Fruit fly (Drosophila melanogaster) whole organism, embryonic: ENCODE results near the gene MCU.

ENCODE experiments used
- BEAF-32 ChIP-seq: fragments of 200-800 bp; sonication (Bioruptor generic); optimal IDR thresholded peaks from 3 replicates; lab custom pipeline; 2017; ENCODE audit warnings: missing biosample characterization, missing genetic modification characterization, mild to moderate bottlenecking, moderate library complexity, missing genetic modification reagents
- Bteb2 ChIP-seq: fragments of 200-800 bp; sonication (Bioruptor generic); optimal IDR thresholded peaks from 2 replicates; lab custom pipeline; 2016; ENCODE audit warnings: missing biosample characterization, missing genetic modification characterization
- CG10654 ChIP-seq: fragments of 200-800 bp; sonication (Bioruptor generic); optimal IDR thresholded peaks from 2 replicates; lab custom pipeline; 2016; ENCODE audit warnings: missing biosample characterization, missing genetic modification characterization
- CG10979 ChIP-seq: fragments of 200-800 bp; sonication (Bioruptor generic); optimal IDR thresholded peaks from 2 replicates; lab custom pipeline; 2018; ENCODE audit warnings: missing biosample characterization, mild to moderate bottlenecking, missing genetic modification characterization, moderate library complexity
- CG12659 ChIP-seq: fragments of 200-800 bp; sonication (Bioruptor generic); optimal IDR thresholded peaks from 3 replicates; lab custom pipeline; 2017; ENCODE audit warnings: mild to moderate bottlenecking, missing biosample characterization, missing genetic modification reagents, missing genetic modification characterization
- CG13123 ChIP-seq: fragments of 200-800 bp; sonication (Bioruptor generic); optimal IDR thresholded peaks from 2 replicates; lab custom pipeline; 2016; ENCODE audit warnings: missing biosample characterization, missing genetic modification characterization
- CG16863 ChIP-seq: fragments of 200-800 bp; sonication (Bioruptor generic); optimal IDR thresholded peaks from 3 replicates; lab custom pipeline; 2016; ENCODE audit warnings: missing biosample characterization, missing genetic modification characterization
- CG17328 ChIP-seq: fragments of 200-800 bp; sonication (Bioruptor generic); IDR thresholded peaks from 2 replicates; pipeline ENCODE4 v1.3.6; 2022; ENCODE audit warnings: missing biosample characterization, missing genetic modification characterization
- CG18262 ChIP-seq: fragments of 200-800 bp; optimal IDR thresholded peaks from 3 replicates; lab custom pipeline; 2019; ENCODE audit warnings: missing biosample characterization, mild to moderate bottlenecking, missing genetic modification characterization, moderate library complexity
- CG18476 ChIP-seq: fragments of 200-800 bp; sonication (Bioruptor generic); optimal IDR thresholded peaks from 2 replicates; lab custom pipeline; 2016; ENCODE audit warnings: missing biosample characterization, mild to moderate bottlenecking, missing genetic modification characterization
- CG18619 ChIP-seq: fragments of 200-800 bp; sonication (Bioruptor generic); optimal IDR thresholded peaks from 3 replicates; lab custom pipeline; 2017; ENCODE audit warnings: missing biosample characterization, mild to moderate bottlenecking, missing genetic modification characterization
- CG34376 ChIP-seq: fragments of 200-800 bp; sonication (Bioruptor generic); optimal IDR thresholded peaks from 2 replicates; lab custom pipeline; 2018; ENCODE audit warnings: missing biosample characterization, mild to moderate bottlenecking, missing genetic modification characterization
- CG3726 ChIP-seq: fragments of 200-800 bp; sonication (Bioruptor generic); IDR thresholded peaks from 3 replicates; pipeline ENCODE4, ENCODE4 v1.3.6; 2022; ENCODE audit warnings: missing biosample characterization, missing genetic modification characterization
- CG5245 ChIP-seq: fragments of 200-800 bp; sonication (Bioruptor generic); optimal IDR thresholded peaks from 3 replicates; lab custom pipeline; 2016; ENCODE audit warnings: missing biosample characterization, missing genetic modification characterization
- CG6765 ChIP-seq: fragments of 200-800 bp; sonication (Bioruptor generic); optimal IDR thresholded peaks from 3 replicates; lab custom pipeline; 2017; ENCODE audit warnings: missing biosample characterization, mild to moderate bottlenecking, missing genetic modification characterization
- CG6854 ChIP-seq: fragments of 200-800 bp; sonication (Bioruptor generic); optimal IDR thresholded peaks from 3 replicates; lab custom pipeline; 2017; ENCODE audit warnings: missing biosample characterization, mild to moderate bottlenecking, missing genetic modification characterization
- CG7357 ChIP-seq: fragments of 200-800 bp; sonication (Bioruptor generic); IDR thresholded peaks from 3 replicates; pipeline ENCODE4 v1.3.6; 2022; ENCODE audit warnings: missing biosample characterization, missing genetic modification characterization
- CG8359 ChIP-seq: fragments of 200-800 bp; sonication (Bioruptor generic); optimal IDR thresholded peaks from 2 replicates; lab custom pipeline; 2017; ENCODE audit warnings: missing biosample characterization, mild to moderate bottlenecking, missing genetic modification characterization, borderline replicate concordance
- Camta ChIP-seq: fragments of 200-800 bp; sonication (Bioruptor generic); optimal IDR thresholded peaks from 2 replicates; lab custom pipeline; 2016; ENCODE audit warnings: missing biosample characterization, missing genetic modification characterization
- CoRest ChIP-seq: fragments of 200-800 bp; sonication (Bioruptor generic); optimal IDR thresholded peaks from 3 replicates; lab custom pipeline; 2018; ENCODE audit warnings: missing biosample characterization, mild to moderate bottlenecking, missing genetic modification characterization, moderate library complexity
- D19A ChIP-seq: fragments of 200-800 bp; optimal IDR thresholded peaks from 3 replicates; lab custom pipeline; 2019; ENCODE audit warnings: missing biosample characterization, mild to moderate bottlenecking, missing genetic modification characterization, moderate library complexity
- Deaf1 ChIP-seq: fragments of 200-800 bp; optimal IDR thresholded peaks from 3 replicates; lab custom pipeline; 2019; ENCODE audit warnings: missing biosample characterization, mild to moderate bottlenecking, missing genetic modification characterization, moderate library complexity
- Dfd ChIP-seq, 2 experiments: fragments of >200 bp; optimal IDR thresholded peaks; 2 replicates each; lab custom pipeline; 2017; ENCODE audit warnings: missing biosample characterization in 2 of 2, missing genetic modification characterization in 2 of 2
- Hr3 ChIP-seq: fragments of 200-800 bp; sonication (Bioruptor generic); optimal IDR thresholded peaks from 3 replicates; lab custom pipeline; 2016; ENCODE audit warnings: missing biosample characterization, missing genetic modification characterization
- Kr ChIP-seq: fragments of 200-800 bp; sonication (Bioruptor generic); optimal IDR thresholded peaks from 2 replicates; lab custom pipeline; 2017; ENCODE audit warnings: missing biosample characterization, mild to moderate bottlenecking, missing genetic modification characterization
- NC2α ChIP-seq: fragments of 200-800 bp; sonication (Bioruptor generic); optimal IDR thresholded peaks from 2 replicates; lab custom pipeline; 2016; ENCODE audit warnings: missing biosample characterization, missing genetic modification characterization
- NK7.1 ChIP-seq: fragments of 200-800 bp; sonication (Bioruptor generic); optimal IDR thresholded peaks from 3 replicates; lab custom pipeline; 2016; ENCODE audit warnings: missing biosample characterization, missing genetic modification characterization
- PHDP ChIP-seq: fragments of 200-800 bp; sonication (Bioruptor generic); optimal IDR thresholded peaks from 3 replicates; lab custom pipeline; 2018; ENCODE audit warnings: missing biosample characterization, mild to moderate bottlenecking, missing genetic modification characterization, moderate library complexity
- Poxn ChIP-seq: fragments of 200-800 bp; sonication (Bioruptor generic); IDR thresholded peaks from 2 replicates; pipeline ENCODE4 v1.3.6; 2022; ENCODE audit warnings: missing biosample characterization, missing genetic modification characterization
- Xbp1 ChIP-seq: fragments of 200-800 bp; sonication (Bioruptor generic); optimal IDR thresholded peaks from 3 replicates; lab custom pipeline; 2016; ENCODE audit warnings: missing biosample characterization, mild to moderate bottlenecking, missing genetic modification characterization
- YL-1 ChIP-seq: fragments of 200-800 bp; sonication (Bioruptor generic); optimal IDR thresholded peaks from 3 replicates; lab custom pipeline; 2017; ENCODE audit warnings: missing biosample characterization, mild to moderate bottlenecking, missing genetic modification characterization
- aop ChIP-seq: fragments of 200-800 bp; sonication (Bioruptor generic); IDR thresholded peaks from 2 replicates; pipeline ENCODE4 v1.3.6; 2022; ENCODE audit warnings: missing biosample characterization, missing genetic modification characterization
- ap ChIP-seq: fragments of 200-800 bp; sonication (Bioruptor generic); IDR thresholded peaks from 2 replicates; pipeline ENCODE4 v1.3.6; 2022; ENCODE audit warnings: missing biosample characterization, missing genetic modification characterization
- cato ChIP-seq: fragments of 200-800 bp; sonication (Bioruptor generic); optimal IDR thresholded peaks from 2 replicates; lab custom pipeline; 2016; ENCODE audit warnings: missing biosample characterization, missing genetic modification characterization, borderline replicate concordance
- crol ChIP-seq: fragments of 200-800 bp; sonication (Bioruptor generic); IDR thresholded peaks from 2 replicates; pipeline ENCODE4 v1.3.6; 2022; ENCODE audit warnings: missing biosample characterization, missing genetic modification characterization
- disco-r ChIP-seq: fragments of 200-800 bp; sonication (Bioruptor generic); optimal IDR thresholded peaks from 2 replicates; lab custom pipeline; 2016; ENCODE audit warnings: missing biosample characterization, missing genetic modification characterization
- emc ChIP-seq: fragments of 200-800 bp; sonication (Bioruptor generic); optimal IDR thresholded peaks from 2 replicates; lab custom pipeline; 2016; ENCODE audit warnings: missing biosample characterization, missing genetic modification characterization
- esg ChIP-seq: fragments of 200-800 bp; sonication (Bioruptor generic); conservative IDR thresholded peaks from 2 replicates; pipeline ENCODE4 v1.3.6; 2022; ENCODE audit warnings: missing biosample characterization, missing genetic modification characterization
- eve ChIP-seq, 2 experiments: fragments of >200 bp; optimal IDR thresholded peaks; 2 replicates each; lab custom pipeline; 2017; ENCODE audit warnings: missing biosample characterization in 2 of 2, missing genetic modification characterization in 2 of 2
- gt ChIP-seq: fragments of 200-800 bp; sonication (Bioruptor generic); IDR thresholded peaks from 2 replicates; pipeline ENCODE4 v1.3.6; 2022; ENCODE audit warnings: missing biosample characterization, missing genetic modification characterization
- maf-S ChIP-seq: fragments of 200-800 bp; sonication (Bioruptor generic); optimal IDR thresholded peaks from 2 replicates; lab custom pipeline; 2016; ENCODE audit warnings: missing biosample characterization, missing genetic modification characterization
- mam ChIP-seq: fragments of 200-800 bp; sonication (Bioruptor generic); optimal IDR thresholded peaks from 3 replicates; lab custom pipeline; 2016; ENCODE audit warnings: missing biosample characterization, missing genetic modification characterization
- oc ChIP-seq: fragments of 200-800 bp; sonication (Bioruptor generic); optimal IDR thresholded peaks from 2 replicates; lab custom pipeline; 2018; ENCODE audit warnings: missing biosample characterization, mild to moderate bottlenecking, missing genetic modification characterization, moderate library complexity
- pfk ChIP-seq: fragments of 200-800 bp; sonication (Bioruptor generic); optimal IDR thresholded peaks from 2 replicates; lab custom pipeline; 2018; ENCODE audit warnings: missing biosample characterization, mild to moderate bottlenecking, missing genetic modification characterization, moderate library complexity
- pita ChIP-seq: fragments of 200-800 bp; sonication (Bioruptor generic); optimal IDR thresholded peaks from 2 replicates; lab custom pipeline; 2017; ENCODE audit warnings: missing biosample characterization, mild to moderate bottlenecking, missing genetic modification characterization
- seq ChIP-seq: fragments of 200-800 bp; sonication (Bioruptor generic); IDR thresholded peaks from 2 replicates; pipeline ENCODE4 v1.3.6; 2022; ENCODE audit warnings: missing biosample characterization, missing genetic modification characterization
- sima ChIP-seq: fragments of 200-800 bp; sonication (Bioruptor generic); optimal IDR thresholded peaks from 2 replicates; lab custom pipeline; 2016; ENCODE audit warnings: missing biosample characterization, missing genetic modification characterization
- tll ChIP-seq, 2 experiments: fragments of 200-800 bp in 1 of 2; fragments of >200 bp in 1 of 2; sonication (Bioruptor generic) in 1 of 2; optimal IDR thresholded peaks; 2 replicates each; lab custom pipeline; 2017 to 2019; ENCODE audit warnings: missing biosample characterization in 2 of 2, missing genetic modification characterization in 2 of 2, mild to moderate bottlenecking in 1 of 2, moderate library complexity in 1 of 2
- tup ChIP-seq: fragments of 200-800 bp; sonication (Bioruptor generic); optimal IDR thresholded peaks from 2 replicates; lab custom pipeline; 2016; ENCODE audit warnings: missing biosample characterization, mild to moderate bottlenecking, missing genetic modification characterization, moderate library complexity
- unc-4 ChIP-seq: fragments of 200-800 bp; sonication (Bioruptor generic); IDR thresholded peaks from 2 replicates; pipeline ENCODE4 v1.3.6; 2022; ENCODE audit warnings: missing biosample characterization, missing genetic modification characterization; ENCODE audit not compliant: partially characterized antibody
- zfh2 ChIP-seq: fragments of 200-800 bp; sonication (Bioruptor generic); optimal IDR thresholded peaks from 2 replicates; lab custom pipeline; 2016; ENCODE audit warnings: missing biosample characterization, missing genetic modification characterization

The MCU gene

DNA sequence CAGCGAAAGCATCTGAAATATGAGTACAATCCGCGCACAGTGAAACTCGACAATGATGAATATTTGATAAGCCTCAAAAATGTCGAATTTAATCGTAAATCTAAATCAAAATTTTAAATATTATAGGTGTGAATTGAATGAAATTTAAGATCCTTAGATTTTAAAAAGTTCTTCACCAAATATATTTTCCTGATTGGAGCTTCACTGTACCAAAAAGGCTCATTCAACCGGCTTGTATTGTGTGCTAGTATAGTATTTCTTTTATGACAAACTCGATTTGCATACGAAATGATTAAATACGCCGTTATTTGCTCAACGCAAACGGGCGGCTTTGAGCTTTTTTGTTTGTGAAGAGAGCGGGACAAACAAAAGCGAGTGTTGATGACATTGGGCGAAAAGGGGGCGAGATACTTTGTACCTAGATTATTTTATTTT, 2.4 kb downstream of the MCU start (continued):
- TF ChIP-seq crol: no peak
- peak; percentile 40 for TF ChIP-seq NC2α
- peak; percentile 70 for TF ChIP-seq D19A
- TF ChIP-seq CG6765 (GFP tag; lab: Kevin White, UChicago): peak; percentile 75
- peak; percentile 65 for TF ChIP-seq CG16863 (GFP tag; lab: Kevin White, UChicago)
- TF ChIP-seq CG18476 (GFP tag; lab: Kevin White, UChicago): peak; percentile 74
- TF ChIP-seq NK7.1 (GFP tag; lab: Kevin White, UChicago): peak; percentile 69
- no peak for TF ChIP-seq CG3726 (GFP tag; lab: Robert Waterston, UW)
- TF ChIP-seq maf-S (GFP tag; lab: Kevin White, UChicago): peak; percentile 54
- peak; percentile 67 for TF ChIP-seq CG13123
- TF ChIP-seq CG17328: peak; percentile 86
- peak; percentile 28 for TF ChIP-seq tup (GFP tag; lab: Kevin White, UChicago)
- TF ChIP-seq CG10979: peak; percentile 71
- TF ChIP-seq esg: peak; percentile 82
- peak; percentile 43 for TF ChIP-seq disco-r (GFP tag; lab: Kevin White, UChicago)
- peak; percentile 80 for TF ChIP-seq CG34376 (GFP tag; lab: Kevin White, UChicago)
- TF ChIP-seq Xbp1 (GFP tag; lab: Kevin White, UChicago): peak; percentile 81
- peak; percentile 85 for TF ChIP-seq CG12659 (GFP tag; lab: Kevin White, UChicago)
- no peak for TF ChIP-seq BEAF-32 (GFP tag; lab: Kevin White, UChicago)
- no peak for TF ChIP-seq pita (GFP tag; lab: Kevin White, UChicago)
- TF ChIP-seq Hr3: peak; percentile 76
- peak; percentile 15 for TF ChIP-seq pfk (GFP tag; lab: Kevin White, UChicago)
- peak; percentile 91 for TF ChIP-seq PHDP (tag; lab: Kevin White, UChicago)
- TF ChIP-seq CoRest: peak; percentile 89
- peak; percentile 79 for TF ChIP-seq CG10654 (GFP tag; lab: Kevin White, UChicago)
- no peak for TF ChIP-seq unc-4 (GFP tag; lab: Robert Waterston, UW)
- peak; percentile 85 for TF ChIP-seq Bteb2 (GFP tag; lab: Kevin White, UChicago)
- TF ChIP-seq sima: peak; percentile 64
- peak; percentile 77 for TF ChIP-seq seq (GFP tag; lab: Robert Waterston, UW)
- peak; percentile 12 for TF ChIP-seq YL-1 (GFP tag; lab: Kevin White, UChicago)
- peak; percentile 53; the same call in 2 of the 3 replicates for TF ChIP-seq CG7357 (GFP tag; lab: Robert Waterston, UW)
- no peak for TF ChIP-seq tll (GFP tag; optimal IDR thresholded peaks at IDR 0.05; lab: Kevin White, UChicago)
- TF ChIP-seq CG8359 (GFP tag; lab: Kevin White, UChicago): no peak
- no peak for TF ChIP-seq aop (GFP tag; lab: Robert Waterston, UW)
- peak; percentile 60 for TF ChIP-seq Camta (GFP tag; lab: Kevin White, UChicago)
- TF ChIP-seq CG18262 (tag; lab: Kevin White, UChicago): peak; percentile 76
- TF ChIP-seq Poxn (GFP tag; lab: Robert Waterston, UW): peak; percentile 55
- peak; percentile 88 for TF ChIP-seq mam (GFP tag; lab: Kevin White, UChicago)
- TF ChIP-seq Dfd (GFP tag; optimal IDR thresholded peaks at IDR 0.05; lab: Kevin White, UChicago): no peak
- TF ChIP-seq cato (GFP tag; lab: Kevin White, UChicago): no peak
- TF ChIP-seq oc: peak; percentile 89
- peak; percentile 81 for TF ChIP-seq CG18619 (GFP tag; lab: Kevin White, UChicago)
- TF ChIP-seq ap (GFP tag; lab: Robert Waterston, UW): peak; percentile 36; the same call in 1 of the 2 replicates
- peak; percentile 87 for TF ChIP-seq zfh2 (GFP tag; lab: Kevin White, UChicago)
- TF ChIP-seq gt (GFP tag; lab: Robert Waterston, UW): 0 out of 2 replicates have a peak, but pooled peaks have one; percentile 26
- peak; percentile 56 for TF ChIP-seq emc (GFP tag; lab: Kevin White, UChicago)
- no peak for TF ChIP-seq Kr
- peak; percentile 62 for TF ChIP-seq Deaf1 (tag; lab: Kevin White, UChicago)
- TF ChIP-seq eve (GFP tag; optimal IDR thresholded peaks at IDR 0.05; lab: Kevin White, UChicago): peak in 1 of 2 experiments; percentile 83
- TF ChIP-seq CG6854 (GFP tag; lab: Kevin White, UChicago): peak; percentile 71
- peak; percentile 68 for TF ChIP-seq CG5245 (GFP tag; lab: Kevin White, UChicago)
